Fruit fly (Drosophila melanogaster): ENCODE measurements around the gene CG31848.
A peak's percentile ranks its signal among the peaks of the same experiment; 100 is the strongest.

- no peak for TF ChIP-seq Doc3 (GFP tag; IDR thresholded peaks at IDR 0.05; ENCODE audit: partially characterized antibody)
- TF ChIP-seq CG14710 (tag; optimal IDR thresholded peaks at IDR 0.05) = peak; percentile 2
- TF ChIP-seq pfk (GFP tag; optimal IDR thresholded peaks at IDR 0.05) = no peak
- no peak for TF ChIP-seq CG4404 (GFP tag; IDR thresholded peaks at IDR 0.05)
- TF ChIP-seq Dad (GFP tag; optimal IDR thresholded peaks at IDR 0.05) = no peak
- no peak; the same call in 1 of the 2 replicates for TF ChIP-seq CG13287 (GFP tag; IDR thresholded peaks at IDR 0.05; ENCODE audit: partially characterized antibody)
- TF ChIP-seq Xrp1 (GFP tag; IDR thresholded peaks at IDR 0.05) = peak; percentile 37; the same call in 1 of the 2 replicates
- no peak for TF ChIP-seq btn (GFP tag; optimal IDR thresholded peaks at IDR 0.05)
Observed at dm6 chr2L:13289689-13290088, 24.0 kb upstream of the CG31848 start, which contains the start of gene CG31729.
